Worm (Caenorhabditis elegans): Measurements from ENCODE around the gene W07G1.7.

ce11 chrII:13994934-13995333 lies 28.8 kb upstream of the W07G1.7 start, which contains the start of gene Y39G8B.7:
- TF ChIP-seq pha-4 (tag; optimal IDR thresholded peaks at IDR 0.05) (no peak), skn-1 (tag; optimal IDR thresholded peaks at IDR 0.05) (no peak), snpc-4 (tag; optimal IDR thresholded peaks at IDR 0.05) (no peak)
